Fruit fly (Drosophila melanogaster) whole organism, embryonic: ENCODE measurements around the gene mRpL20.

Experiments
- Aef1 ChIP-seq: fragments of 200-800 bp; sonication (Bioruptor generic); IDR thresholded peaks from 3 replicates; pipeline ENCODE4 v1.3.6; 2022; ENCODE audit warnings: missing biosample characterization, missing genetic modification characterization
- C15 ChIP-seq: fragments of 200-800 bp; sonication (Bioruptor generic); IDR thresholded peaks from 3 replicates; pipeline ENCODE4 v1.3.6; 2022; ENCODE audit warnings: missing biosample characterization, missing genetic modification characterization
- CG10274 ChIP-seq: fragments of 200-800 bp; sonication (Bioruptor generic); optimal IDR thresholded peaks from 3 replicates; lab custom pipeline; 2017; ENCODE audit warnings: missing biosample characterization, mild to moderate bottlenecking, missing genetic modification characterization
- CG10431 ChIP-seq: fragments of 200-800 bp; sonication (Bioruptor generic); optimal IDR thresholded peaks from 3 replicates; lab custom pipeline; 2018; ENCODE audit warnings: missing biosample characterization, mild to moderate bottlenecking, missing genetic modification characterization
- CG11504 ChIP-seq: fragments of 200-800 bp; sonication (Bioruptor generic); optimal IDR thresholded peaks from 3 replicates; lab custom pipeline; 2019; ENCODE audit warnings: missing biosample characterization, mild to moderate bottlenecking, missing genetic modification characterization, moderate library complexity
- CG12071 ChIP-seq: fragments of 200-800 bp; sonication (Bioruptor generic); optimal IDR thresholded peaks from 3 replicates; lab custom pipeline; 2018; ENCODE audit warnings: missing biosample characterization, mild to moderate bottlenecking, missing genetic modification characterization
- CG13123 ChIP-seq: fragments of 200-800 bp; sonication (Bioruptor generic); optimal IDR thresholded peaks from 2 replicates; lab custom pipeline; 2016; ENCODE audit warnings: missing biosample characterization, missing genetic modification characterization
- CG14014 ChIP-seq: fragments of 200-800 bp; sonication (Bioruptor generic); IDR thresholded peaks from 2 replicates; pipeline ENCODE4 v1.3.6; 2022; ENCODE audit warnings: missing biosample characterization, missing genetic modification characterization
- CG15073 ChIP-seq: fragments of 200-800 bp; sonication (Bioruptor generic); optimal IDR thresholded peaks from 2 replicates; lab custom pipeline; 2016; ENCODE audit warnings: missing biosample characterization, missing genetic modification characterization
- CG1603 ChIP-seq: fragments of 200-800 bp; sonication (Bioruptor generic); optimal IDR thresholded peaks from 2 replicates; lab custom pipeline; 2019; ENCODE audit warnings: missing biosample characterization, mild to moderate bottlenecking, missing genetic modification characterization, moderate library complexity
- CG2116 ChIP-seq: fragments of 200-800 bp; sonication (Bioruptor generic); optimal IDR thresholded peaks from 3 replicates; lab custom pipeline; 2018; ENCODE audit warnings: missing biosample characterization, mild to moderate bottlenecking, missing genetic modification characterization
- CG2712 ChIP-seq: fragments of 200-800 bp; optimal IDR thresholded peaks from 3 replicates; lab custom pipeline; 2019; ENCODE audit warnings: missing biosample characterization, mild to moderate bottlenecking, missing genetic modification characterization, moderate library complexity
- CG2875 ChIP-seq: fragments of 200-800 bp; sonication (Bioruptor generic); optimal IDR thresholded peaks from 2 replicates; lab custom pipeline; 2017; ENCODE audit warnings: missing biosample characterization, mild to moderate bottlenecking, missing genetic modification characterization, missing genetic modification reagents
- CG3847 ChIP-seq: fragments of 200-800 bp; sonication (Bioruptor generic); IDR thresholded peaks from 2 replicates; pipeline ENCODE4 v1.3.6; 2022; ENCODE audit warnings: missing biosample characterization, missing genetic modification characterization
- CG4617 ChIP-seq: fragments of 200-800 bp; sonication (Bioruptor generic); optimal IDR thresholded peaks from 3 replicates; lab custom pipeline; 2016; ENCODE audit warnings: missing biosample characterization, missing genetic modification characterization, borderline replicate concordance
- CG6654 ChIP-seq: fragments of 200-800 bp; sonication (Bioruptor generic); optimal IDR thresholded peaks from 2 replicates; lab custom pipeline; 2017; ENCODE audit warnings: missing biosample characterization, mild to moderate bottlenecking, missing genetic modification characterization
- CG6765 ChIP-seq: fragments of 200-800 bp; sonication (Bioruptor generic); optimal IDR thresholded peaks from 3 replicates; lab custom pipeline; 2017; ENCODE audit warnings: missing biosample characterization, mild to moderate bottlenecking, missing genetic modification characterization
- CG7271 ChIP-seq: fragments of 200-800 bp; sonication (Bioruptor generic); optimal IDR thresholded peaks from 2 replicates; lab custom pipeline; 2018; ENCODE audit warnings: missing biosample characterization, mild to moderate bottlenecking, missing genetic modification characterization, moderate library complexity
- CG7556 ChIP-seq: fragments of 200-800 bp; sonication (Bioruptor generic); optimal IDR thresholded peaks from 2 replicates; lab custom pipeline; 2017; ENCODE audit warnings: missing biosample characterization, mild to moderate bottlenecking, missing genetic modification characterization
- CG9797 ChIP-seq: fragments of 200-800 bp; sonication (Bioruptor generic); optimal IDR thresholded peaks from 3 replicates; lab custom pipeline; 2018; ENCODE audit warnings: missing biosample characterization, mild to moderate bottlenecking, missing genetic modification characterization
- CG9817 ChIP-seq: fragments of 200-800 bp; sonication (Bioruptor generic); optimal IDR thresholded peaks from 2 replicates; lab custom pipeline; 2018; ENCODE audit warnings: missing biosample characterization, mild to moderate bottlenecking, missing genetic modification characterization, moderate library complexity
- Deaf1 ChIP-seq: fragments of 200-800 bp; optimal IDR thresholded peaks from 3 replicates; lab custom pipeline; 2019; ENCODE audit warnings: missing biosample characterization, mild to moderate bottlenecking, missing genetic modification characterization, moderate library complexity
- Dfd ChIP-seq, 2 experiments: fragments of >200 bp; optimal IDR thresholded peaks; 2 replicates each; lab custom pipeline; 2017; ENCODE audit warnings: missing biosample characterization in 2 of 2, missing genetic modification characterization in 2 of 2
- Dll ChIP-seq: fragments of 200-800 bp; sonication (Bioruptor generic); IDR thresholded peaks from 4 replicates; pipeline ENCODE4 v1.3.6; 2022; ENCODE audit warnings: missing biosample characterization, missing genetic modification characterization; ENCODE audit not compliant: partially characterized antibody
- Doc3 ChIP-seq: fragments of 200-800 bp; sonication (Bioruptor generic); IDR thresholded peaks from 3 replicates; pipeline ENCODE4 v1.3.6; 2022; ENCODE audit warnings: missing biosample characterization, missing genetic modification characterization; ENCODE audit not compliant: partially characterized antibody
- E2f2 ChIP-seq: fragments of 200-800 bp; sonication (Bioruptor generic); IDR thresholded peaks from 2 replicates; pipeline ENCODE4 v1.3.6; 2022; ENCODE audit warnings: missing biosample characterization, missing genetic modification characterization
- H15 ChIP-seq: fragments of 200-800 bp; sonication (Bioruptor generic); IDR thresholded peaks from 3 replicates; pipeline ENCODE4 v1.3.6; 2022; ENCODE audit warnings: missing biosample characterization, missing genetic modification characterization
- Hr3 ChIP-seq: fragments of 200-800 bp; sonication (Bioruptor generic); optimal IDR thresholded peaks from 3 replicates; lab custom pipeline; 2016; ENCODE audit warnings: missing biosample characterization, missing genetic modification characterization
- Lhr ChIP-seq: fragments of 200-800 bp; sonication (Bioruptor generic); optimal IDR thresholded peaks from 3 replicates; lab custom pipeline; 2017; ENCODE audit warnings: mild to moderate bottlenecking, missing biosample characterization, missing genetic modification reagents, missing genetic modification characterization
- Mrtf ChIP-seq: fragments of 200-800 bp; sonication (Bioruptor generic); IDR thresholded peaks from 3 replicates; pipeline ENCODE4 v1.3.6; 2022; ENCODE audit warnings: missing biosample characterization, missing genetic modification characterization
- Myb ChIP-seq: fragments of 200-800 bp; sonication (Bioruptor generic); optimal IDR thresholded peaks from 2 replicates; lab custom pipeline; 2016; ENCODE audit warnings: missing biosample characterization, missing genetic modification characterization
- NfI ChIP-seq: fragments of 200-800 bp; sonication (Bioruptor generic); optimal IDR thresholded peaks from 3 replicates; lab custom pipeline; 2018; ENCODE audit warnings: missing biosample characterization, mild to moderate bottlenecking, missing genetic modification characterization, moderate library complexity
- Side ChIP-seq: fragments of 200-800 bp; sonication (Bioruptor generic); optimal IDR thresholded peaks from 2 replicates; lab custom pipeline; 2016; ENCODE audit warnings: missing biosample characterization, missing genetic modification characterization
- Sin3A ChIP-seq: fragments of >200 bp; optimal IDR thresholded peaks from 2 replicates; lab custom pipeline; 2018
- Ssrp ChIP-seq: fragments of 200-800 bp; sonication (Bioruptor generic); optimal IDR thresholded peaks from 2 replicates; lab custom pipeline; 2018; ENCODE audit warnings: missing biosample characterization, mild to moderate bottlenecking, missing genetic modification characterization, moderate library complexity
- Vsx1 ChIP-seq: fragments of 200-800 bp; sonication (Bioruptor generic); optimal IDR thresholded peaks from 2 replicates; lab custom pipeline; 2017; ENCODE audit warnings: missing biosample characterization, mild to moderate bottlenecking, missing genetic modification characterization, missing genetic modification reagents
- Xrp1 ChIP-seq: fragments of 200-800 bp; sonication (Bioruptor generic); IDR thresholded peaks from 2 replicates; pipeline ENCODE4 v1.3.6; 2022; ENCODE audit warnings: missing biosample characterization, missing genetic modification characterization
- chinmo ChIP-seq: fragments of 200-800 bp; sonication (Bioruptor generic); IDR thresholded peaks from 4 replicates; pipeline ENCODE4 v1.3.6; 2022; ENCODE audit warnings: missing biosample characterization, missing genetic modification characterization; ENCODE audit not compliant: partially characterized antibody
- crol ChIP-seq: fragments of 200-800 bp; sonication (Bioruptor generic); IDR thresholded peaks from 2 replicates; pipeline ENCODE4 v1.3.6; 2022; ENCODE audit warnings: missing biosample characterization, missing genetic modification characterization
- dysf ChIP-seq: fragments of 200-800 bp; sonication (Bioruptor generic); IDR thresholded peaks from 3 replicates; pipeline ENCODE4 v1.3.6; 2022; ENCODE audit warnings: missing biosample characterization, missing genetic modification characterization
- fru ChIP-seq: fragments of >200 bp; optimal IDR thresholded peaks from 2 replicates; lab custom pipeline; 2017
- jing ChIP-seq: fragments of 200-800 bp; sonication (Bioruptor generic); optimal IDR thresholded peaks from 2 replicates; lab custom pipeline; 2018; ENCODE audit warnings: missing biosample characterization, mild to moderate bottlenecking, missing genetic modification characterization
- kay ChIP-seq: fragments of 200-800 bp; sonication (Bioruptor generic); optimal IDR thresholded peaks from 2 replicates; lab custom pipeline; 2016; ENCODE audit warnings: missing biosample characterization, missing genetic modification characterization
- lab ChIP-seq: fragments of 200-800 bp; sonication (Bioruptor generic); optimal IDR thresholded peaks from 3 replicates; lab custom pipeline; 2017; ENCODE audit warnings: missing biosample characterization, missing genetic modification characterization, mild to moderate bottlenecking, moderate library complexity, missing genetic modification reagents
- mam ChIP-seq: fragments of 200-800 bp; sonication (Bioruptor generic); optimal IDR thresholded peaks from 3 replicates; lab custom pipeline; 2016; ENCODE audit warnings: missing biosample characterization, missing genetic modification characterization
- prd ChIP-seq, 3 experiments: fragments of >200 bp in 2 of 3; fragments of 200-800 bp in 1 of 3; sonication (Bioruptor generic) in 1 of 3; optimal IDR thresholded peaks in 2 of 3; IDR thresholded peaks in 1 of 3; 2 replicates in 2 of 3; 3 replicates in 1 of 3; pipeline versions ENCODE4 v1.3.6 to Lab custom; 2017 to 2022; ENCODE audit warnings: missing biosample characterization in 1 of 3, missing genetic modification characterization in 1 of 3
- pum ChIP-seq: fragments of 200-800 bp; sonication (Bioruptor generic); optimal IDR thresholded peaks from 2 replicates; lab custom pipeline; 2016; ENCODE audit warnings: missing biosample characterization, missing genetic modification characterization
- slbo ChIP-seq: fragments of 200-800 bp; sonication (Bioruptor generic); IDR thresholded peaks from 2 replicates; pipeline ENCODE4 v1.3.6; 2022; ENCODE audit warnings: missing biosample characterization, missing genetic modification characterization
- sqz ChIP-seq: fragments of 200-800 bp; sonication (Bioruptor generic); optimal IDR thresholded peaks from 3 replicates; lab custom pipeline; 2018; ENCODE audit warnings: missing biosample characterization, mild to moderate bottlenecking, missing genetic modification characterization

The mRpL20 gene

DNA sequence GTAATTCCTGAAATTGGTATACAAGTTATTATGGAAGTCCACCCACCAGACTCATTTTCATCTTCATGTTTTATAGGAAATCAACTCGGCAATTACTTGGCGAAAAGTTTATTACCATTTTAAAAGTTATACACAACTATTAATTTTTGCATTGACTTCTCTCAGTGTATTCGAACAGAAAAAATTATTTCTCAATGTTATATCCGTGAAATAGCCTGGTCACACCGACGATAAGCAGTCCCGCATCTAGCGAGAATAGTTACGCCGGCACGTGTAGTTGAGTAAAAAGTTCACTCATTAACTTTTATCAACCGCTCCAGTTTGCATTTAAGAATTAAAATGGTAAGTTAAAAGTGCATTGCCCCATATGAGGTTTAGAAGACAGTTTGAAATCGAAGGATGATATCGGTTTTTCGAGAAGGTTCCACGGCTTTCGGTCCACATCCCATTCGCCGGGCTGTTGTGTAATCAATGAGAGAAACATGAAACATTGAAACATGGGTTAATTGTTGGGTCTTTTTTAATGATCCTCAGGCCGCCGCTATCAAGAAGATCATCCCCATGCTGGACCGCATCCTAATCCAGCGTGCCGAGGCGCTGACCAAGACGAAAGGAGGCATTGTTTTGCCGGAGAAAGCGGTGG, 1.7 kb downstream of the mRpL20 start, which contains the start of gene CG11267 (continued):
- TF ChIP-seq jing (peak; percentile 32), CG3847 (GFP tag; lab: Robert Waterston, UW) (peak; percentile 78), CG10431 (GFP tag; lab: Kevin White, UChicago) (peak; percentile 13), CG9817 (tag; lab: Kevin White, UChicago) (peak; percentile 82), Dfd (GFP tag; optimal IDR thresholded peaks at IDR 0.05; lab: Kevin White, UChicago) (no peak), slbo (GFP tag; lab: Robert Waterston, UW) (peak; percentile 88), CG13123 (GFP tag; lab: Kevin White, UChicago) (peak; percentile 49), Myb (GFP tag; lab: Kevin White, UChicago) (peak; percentile 54), mam (GFP tag; lab: Kevin White, UChicago) (peak; percentile 75), C15 (GFP tag; lab: Robert Waterston, UW) (peak; percentile 70), CG1603 (tag; lab: Kevin White, UChicago) (peak; percentile 89), Side (GFP tag; lab: Kevin White, UChicago) (peak; percentile 80), CG7556 (peak; percentile 76), crol (GFP tag; lab: Robert Waterston, UW) (0 out of 2 replicates have a peak, but pooled peaks have one; percentile 14), Vsx1 (GFP tag; lab: Kevin White, UChicago) (peak; percentile 65), CG14014 (GFP tag; lab: Robert Waterston, UW) (peak; percentile 95), CG11504 (tag; lab: Kevin White, UChicago) (peak; percentile 90), H15 (peak; percentile 91), prd (optimal IDR thresholded peaks at IDR 0.05; lab: Kevin White, UChicago) (no peak), prd (GFP tag; IDR thresholded peaks at IDR 0.05; lab: Robert Waterston, UW) (peak; percentile 88), sqz (GFP tag; lab: Kevin White, UChicago) (peak; percentile 69), CG7271 (tag; lab: Kevin White, UChicago) (no peak), Sin3A (lab: Kevin White, UChicago) (no peak), Deaf1 (tag; lab: Kevin White, UChicago) (peak; percentile 55), CG2712 (tag; lab: Kevin White, UChicago) (peak; percentile 83), CG12071 (GFP tag; lab: Kevin White, UChicago) (peak; percentile 85), Hr3 (GFP tag; lab: Kevin White, UChicago) (peak; percentile 61), CG2875 (peak; percentile 48), dysf (peak; percentile 94), CG2116 (GFP tag; lab: Kevin White, UChicago) (peak; percentile 49), fru (lab: Kevin White, UChicago) (no peak), Aef1 (peak; percentile 89), Dll (GFP tag; lab: Robert Waterston, UW) (no peak), Doc3 (GFP tag; lab: Robert Waterston, UW) (0 out of 3 replicates have a peak, but pooled peaks have one; percentile 21), NfI (GFP tag; lab: Kevin White, UChicago) (peak; percentile 75), pum (GFP tag; lab: Kevin White, UChicago) (peak; percentile 67), Xrp1 (peak; percentile 91), kay (GFP tag; lab: Kevin White, UChicago) (no peak), CG6654 (GFP tag; lab: Kevin White, UChicago) (peak; percentile 73), Mrtf (peak; percentile 82), Ssrp (tag; lab: Kevin White, UChicago) (peak; percentile 73), lab (GFP tag; lab: Kevin White, UChicago) (peak; percentile 93), CG15073 (GFP tag; lab: Kevin White, UChicago) (no peak), chinmo (no peak), CG9797 (GFP tag; lab: Kevin White, UChicago) (peak; percentile 36), Lhr (GFP tag; lab: Kevin White, UChicago) (peak; percentile 15), CG6765 (GFP tag; lab: Kevin White, UChicago) (peak; percentile 68), CG10274 (peak; percentile 70), CG4617 (GFP tag; lab: Kevin White, UChicago) (peak; percentile 31), E2f2 (GFP tag; lab: Robert Waterston, UW) (peak; percentile 60)
